Worm (Caenorhabditis elegans) whole organism, L4/young adult: ENCODE results near the gene T07C4.12.

Experiments
- W03F9.2 ChIP-seq: fragments of 150-350 bp; optimal IDR thresholded peaks from 2 replicates; lab custom pipeline; 2014; ENCODE audit warnings: missing biosample characterization, missing genetic modification characterization
- dao-5 ChIP-seq: sonication (generic microtip); optimal IDR thresholded peaks from 2 replicates; lab custom pipeline; 2016; ENCODE audit warnings: missing genotype, missing genetic modification characterization, moderate library complexity, missing compliant biosample characterization

- TF ChIP-seq dao-5 (tag; lab: Kevin White, UChicago) (no peak), W03F9.2 (tag; lab: Kevin White, UChicago) (no peak)
Measured at ce11 chrIII:10311016-10311415, 21.4 kb downstream of the T07C4.12 start, which contains the start of gene T07A5.7.
